Fruit fly (Drosophila melanogaster) whole organism: ENCODE data around the gene CG42592.

Experiments used
- CG8478 ChIP-seq: fragments of >200 bp; optimal IDR thresholded peaks from 2 replicates; lab custom pipeline; 2018; ENCODE audit warnings: inconsistent platforms
- Dll ChIP-seq: fragments of >200 bp; optimal IDR thresholded peaks from 2 replicates; lab custom pipeline; 2017
- EcR ChIP-seq, 2 experiments: fragments of >200 bp; optimal IDR thresholded peaks; 2 replicates each; lab custom pipeline; 2017; ENCODE audit warnings: missing biosample characterization in 2 of 2, missing genetic modification characterization in 2 of 2, missing genetic modification reagents in 2 of 2
- pan ChIP-seq: fragments of >200 bp; optimal IDR thresholded peaks from 2 replicates; lab custom pipeline; 2017
- psq ChIP-seq: fragments of >200 bp; optimal IDR thresholded peaks from 2 replicates; lab custom pipeline; 2017
- usp ChIP-seq: fragments of >200 bp; optimal IDR thresholded peaks from 2 replicates; lab custom pipeline; 2017; ENCODE audit warnings: missing biosample characterization, missing genetic modification characterization, mixed read lengths

The CG42592 gene

dm6 chr3R:29859763-29860162, 23.7 kb upstream of the CG42592 start:
- TF ChIP-seq usp (no peak), CG8478 (lab: Kevin White, UChicago) (no peak), EcR (GFP tag; optimal IDR thresholded peaks at IDR 0.05; lab: Kevin White, UChicago) (no peak), Dll (no peak), psq (lab: Kevin White, UChicago) (no peak), pan (lab: Kevin White, UChicago) (no peak)

- TF ChIP-seq EcR (GFP tag; optimal IDR thresholded peaks at IDR 0.05; lab: Kevin White, UChicago) (no peak), pan (lab: Kevin White, UChicago) (no peak), CG8478 (lab: Kevin White, UChicago) (no peak), usp (no peak), psq (lab: Kevin White, UChicago) (no peak)
Measured at dm6 chr3R:29858806-29859205, 22.7 kb upstream of the CG42592 start, which contains the start of gene CG7824. Gene CG7824, minus strand, starts transcription at chr3R:29858936.

dm6 chr3R:29857228-29857627, 21.1 kb upstream of the CG42592 start, which contains the start of gene dgt1:
Gene dgt1, minus strand, starts transcription at chr3R:29857491.
- TF ChIP-seq usp, result no peak
- TF ChIP-seq Dll, result no peak
- TF ChIP-seq EcR (GFP tag; optimal IDR thresholded peaks at IDR 0.05; lab: Kevin White, UChicago), result no peak
- TF ChIP-seq pan (lab: Kevin White, UChicago), result no peak
- TF ChIP-seq CG8478 (lab: Kevin White, UChicago), result no peak
- TF ChIP-seq psq (lab: Kevin White, UChicago), result no peak

dm6 chr3R:29847126-29847525, 11.0 kb upstream of the CG42592 start:
- TF ChIP-seq usp, result no peak
- no peak for TF ChIP-seq EcR (GFP tag; optimal IDR thresholded peaks at IDR 0.05; lab: Kevin White, UChicago)
- TF ChIP-seq Dll, result no peak
- no peak for TF ChIP-seq pan (lab: Kevin White, UChicago)

- TF ChIP-seq CG8478 (lab: Kevin White, UChicago), result no peak
- TF ChIP-seq usp, result no peak
- TF ChIP-seq pan (lab: Kevin White, UChicago), result no peak
- TF ChIP-seq EcR (GFP tag; optimal IDR thresholded peaks at IDR 0.05; lab: Kevin White, UChicago), result no peak
- TF ChIP-seq psq (lab: Kevin White, UChicago), result no peak
- no peak for TF ChIP-seq Dll
Measured at dm6 chr3R:29841293-29841791, 5.3 kb upstream of the CG42592 start, which contains the start of gene Cad99C. Gene Cad99C, plus strand, starts transcription at chr3R:29841657.

- TF ChIP-seq EcR (GFP tag; optimal IDR thresholded peaks at IDR 0.05; lab: Kevin White, UChicago), result no peak
- no peak for TF ChIP-seq CG8478 (lab: Kevin White, UChicago)
- TF ChIP-seq psq (lab: Kevin White, UChicago), result no peak
- TF ChIP-seq Dll, result no peak
- no peak for TF ChIP-seq pan (lab: Kevin White, UChicago)
- no peak for TF ChIP-seq usp
Measured at dm6 chr3R:29839707-29840311, 3.7 kb upstream of the CG42592 start.

dm6 chr3R:29838751-29839150, 2.7 kb upstream of the CG42592 start:
- TF ChIP-seq pan (lab: Kevin White, UChicago), result no peak
- TF ChIP-seq CG8478 (lab: Kevin White, UChicago), result no peak
- no peak for TF ChIP-seq Dll
- no peak for TF ChIP-seq usp

dm6 chr3R:29837771-29838170, 1.7 kb upstream of the CG42592 start:
- TF ChIP-seq pan (lab: Kevin White, UChicago), result no peak
- no peak for TF ChIP-seq psq (lab: Kevin White, UChicago)
- no peak for TF ChIP-seq usp
- TF ChIP-seq CG8478 (lab: Kevin White, UChicago), result no peak
- TF ChIP-seq Dll, result no peak
- TF ChIP-seq EcR (GFP tag; optimal IDR thresholded peaks at IDR 0.05; lab: Kevin White, UChicago), result no peak

dm6 chr3R:29835710-29836049, 408 bp downstream of the CG42592 start, which contains the start of gene Prtl99C:
Gene Prtl99C, plus strand, starts transcription at chr3R:29835950.
- TF ChIP-seq Dll (no peak), CG8478 (lab: Kevin White, UChicago) (no peak), pan (lab: Kevin White, UChicago) (no peak), EcR (GFP tag; optimal IDR thresholded peaks at IDR 0.05; lab: Kevin White, UChicago) (no peak), usp (no peak), psq (lab: Kevin White, UChicago) (no peak)

- TF ChIP-seq pan (lab: Kevin White, UChicago) (no peak), usp (no peak), CG8478 (lab: Kevin White, UChicago) (no peak), EcR (GFP tag; optimal IDR thresholded peaks at IDR 0.05; lab: Kevin White, UChicago) (no peak), psq (lab: Kevin White, UChicago) (no peak), Dll (no peak)
Measured at dm6 chr3R:29834759-29835709, 1.1 kb downstream of the CG42592 start, which contains the start of gene Atg16. Gene Atg16, minus strand, starts transcription at chr3R:29835101.

dm6 chr3R:29830925-29831324, 5.2 kb downstream of the CG42592 start:
- TF ChIP-seq CG8478 (lab: Kevin White, UChicago) (no peak), EcR (GFP tag; optimal IDR thresholded peaks at IDR 0.05; lab: Kevin White, UChicago) (no peak), usp (no peak), pan (lab: Kevin White, UChicago) (no peak), psq (lab: Kevin White, UChicago) (no peak)
